Worm (Caenorhabditis elegans) whole organism, young adult: ENCODE results near the gene dmsr-8.
A peak's percentile ranks its signal among the peaks of the same experiment; 100 is the strongest.

Experiments
- B0019.2 ChIP-seq: fragments of 200-800 bp; sonication (Bioruptor generic); conservative IDR thresholded peaks from 2 replicates; pipeline ENCODE4 v1.3.6; 2022; ENCODE audit warnings: missing genetic modification reagents, missing genetic modification characterization, missing compliant biosample characterization
- B0035.1 ChIP-seq: sonication (generic microtip); optimal IDR thresholded peaks from 2 replicates; lab custom pipeline; 2016; ENCODE audit warnings: missing genetic modification characterization, mild to moderate bottlenecking, missing compliant biosample characterization, missing genotype, missing genetic modification reagents
- C06A6.2 ChIP-seq: fragments of 200-800 bp; sonication (Bioruptor generic); conservative IDR thresholded peaks from 2 replicates; pipeline ENCODE4 v1.3.6; 2022; ENCODE audit warnings: missing genetic modification characterization, missing compliant biosample characterization
- D2030.7 ChIP-seq: fragments of 200-800 bp; sonication (Bioruptor generic); IDR thresholded peaks from 2 replicates; pipeline ENCODE4 v1.3.6; 2022; ENCODE audit warnings: missing genetic modification reagents, missing genetic modification characterization, missing compliant biosample characterization
- F10E7.11 ChIP-seq: sonication (generic microtip); optimal IDR thresholded peaks from 2 replicates; lab custom pipeline; 2017; ENCODE audit warnings: mild to moderate bottlenecking, missing genetic modification characterization, moderate library complexity, missing compliant biosample characterization
- F39B2.1 ChIP-seq: fragments of 200-800 bp; sonication (Bioruptor generic); IDR thresholded peaks from 2 replicates; pipeline ENCODE4 v1.3.6; 2022; ENCODE audit warnings: missing genetic modification reagents, missing genetic modification characterization, missing compliant biosample characterization
- F55B11.4 ChIP-seq: sonication (generic microtip); optimal IDR thresholded peaks from 2 replicates; lab custom pipeline; 2016; ENCODE audit warnings: missing compliant biosample characterization, missing genetic modification characterization, borderline replicate concordance; ENCODE audit not compliant: insufficient read depth
- F57C9.4 ChIP-seq: sonication (generic microtip); optimal IDR thresholded peaks from 2 replicates; lab custom pipeline; 2017; ENCODE audit warnings: mild to moderate bottlenecking, missing genetic modification characterization, missing compliant biosample characterization
- K11D2.4 ChIP-seq: fragments of 200-800 bp; sonication (Bioruptor generic); IDR thresholded peaks from 2 replicates; pipeline ENCODE4 v1.3.6; 2022; ENCODE audit warnings: missing genetic modification reagents, missing genetic modification characterization, missing compliant biosample characterization
- Y53F4B.3 ChIP-seq: fragments of 200-800 bp; sonication (Bioruptor generic); IDR thresholded peaks from 2 replicates; pipeline ENCODE4 v1.3.6; 2022; ENCODE audit warnings: missing genetic modification reagents, missing genetic modification characterization, missing compliant biosample characterization
- Y56A3A.18 ChIP-seq: fragments of 200-800 bp; sonication (Bioruptor generic); IDR thresholded peaks from 2 replicates; pipeline ENCODE4 v1.3.6; 2022; ENCODE audit warnings: missing genetic modification reagents, missing genetic modification characterization, missing compliant biosample characterization
- atf-7 ChIP-seq: sonication (generic microtip); optimal IDR thresholded peaks from 2 replicates; lab custom pipeline; 2017; ENCODE audit warnings: mild to moderate bottlenecking, missing genetic modification characterization, missing compliant biosample characterization
- attf-5 ChIP-seq: fragments of 200-800 bp; sonication (Bioruptor generic); optimal IDR thresholded peaks from 2 replicates; lab custom pipeline; 2018; ENCODE audit warnings: mild to moderate bottlenecking, missing genetic modification characterization, missing compliant biosample characterization
- ceh-40 ChIP-seq: fragments of 200-800 bp; sonication (Bioruptor generic); IDR thresholded peaks from 2 replicates; pipeline ENCODE4 v1.3.6; 2022; ENCODE audit warnings: missing genetic modification characterization, missing compliant biosample characterization
- ceh-58 ChIP-seq: fragments of 200-800 bp; sonication (Bioruptor generic); IDR thresholded peaks from 2 replicates; pipeline ENCODE4 v1.3.6; 2022; ENCODE audit warnings: missing genetic modification characterization, missing compliant biosample characterization
- egl-44 ChIP-seq: fragments of 200-800 bp; sonication (Bioruptor generic); IDR thresholded peaks from 2 replicates; pipeline ENCODE4 v1.3.6; 2022; ENCODE audit warnings: missing genetic modification reagents, missing genetic modification characterization, missing compliant biosample characterization
- hlh-26 ChIP-seq: fragments of 200-800 bp; sonication (Bioruptor generic); conservative IDR thresholded peaks from 2 replicates; pipeline ENCODE4 v1.3.6; 2022; ENCODE audit warnings: missing genetic modification reagents, missing genetic modification characterization, missing compliant biosample characterization
- hrde-1 ChIP-seq: sonication (generic microtip); optimal IDR thresholded peaks from 2 replicates; lab custom pipeline; 2016; ENCODE audit warnings: missing genetic modification characterization, mild to moderate bottlenecking, missing compliant biosample characterization, moderate library complexity, missing genotype, missing genetic modification reagents, borderline replicate concordance
- hsf-1 ChIP-seq: fragments of 200-800 bp; sonication (Bioruptor generic); IDR thresholded peaks from 2 replicates; pipeline ENCODE4 v1.3.6; 2022; ENCODE audit warnings: missing genetic modification reagents, missing genetic modification characterization, missing compliant biosample characterization
- lsl-1 ChIP-seq: fragments of 200-800 bp; sonication (Bioruptor generic); optimal IDR thresholded peaks from 2 replicates; lab custom pipeline; 2018; ENCODE audit warnings: mild to moderate bottlenecking, missing genetic modification characterization, moderate library complexity, missing compliant biosample characterization
- madf-3 ChIP-seq: fragments of 200-800 bp; sonication (Bioruptor generic); IDR thresholded peaks from 2 replicates; pipeline ENCODE4 v1.3.6; 2022; ENCODE audit warnings: missing genetic modification reagents, missing genetic modification characterization, missing compliant biosample characterization
- madf-6 ChIP-seq: fragments of 200-800 bp; sonication (Bioruptor generic); IDR thresholded peaks from 2 replicates; pipeline ENCODE4 v1.3.6; 2022; ENCODE audit warnings: missing genetic modification reagents, missing genetic modification characterization, missing compliant biosample characterization
- mcd-1 ChIP-seq: fragments of 200-800 bp; sonication (Bioruptor generic); IDR thresholded peaks from 2 replicates; pipeline ENCODE4 v1.3.6; 2022; ENCODE audit warnings: missing genetic modification reagents, missing genetic modification characterization, missing compliant biosample characterization
- nhr-27 ChIP-seq: fragments of 200-800 bp; sonication (Bioruptor generic); optimal IDR thresholded peaks from 2 replicates; lab custom pipeline; 2018; ENCODE audit warnings: mild to moderate bottlenecking, missing genetic modification characterization, moderate library complexity, missing compliant biosample characterization
- nhr-80 ChIP-seq: sonication (generic microtip); optimal IDR thresholded peaks from 2 replicates; lab custom pipeline; 2016; ENCODE audit warnings: missing genetic modification characterization, missing compliant biosample characterization
- pbrm-1 ChIP-seq: fragments of 200-800 bp; sonication (Bioruptor generic); IDR thresholded peaks from 2 replicates; pipeline ENCODE4 v1.3.6; 2022; ENCODE audit warnings: missing genetic modification reagents, missing genetic modification characterization, missing compliant biosample characterization
- rcor-1 ChIP-seq: fragments of 200-800 bp; sonication (Bioruptor generic); IDR thresholded peaks from 2 replicates; pipeline ENCODE4 v1.3.6; 2022; ENCODE audit warnings: missing genetic modification reagents, missing genetic modification characterization, missing compliant biosample characterization
- sptf-2 ChIP-seq: fragments of 200-800 bp; sonication (Bioruptor generic); optimal IDR thresholded peaks from 2 replicates; lab custom pipeline; 2018; ENCODE audit warnings: mild to moderate bottlenecking, missing genetic modification characterization, missing compliant biosample characterization
- tbp1 ChIP-seq: fragments of 200-800 bp; sonication (Bioruptor generic); optimal IDR thresholded peaks from 2 replicates; lab custom pipeline; 2018; ENCODE audit warnings: mild to moderate bottlenecking, missing genetic modification characterization, missing compliant biosample characterization
- tbx-9 ChIP-seq: sonication (generic microtip); optimal IDR thresholded peaks from 2 replicates; lab custom pipeline; 2016; ENCODE audit warnings: borderline replicate concordance, missing genetic modification characterization, inconsistent platforms, missing compliant biosample characterization
- zfh-2 ChIP-seq: fragments of 200-800 bp; sonication (Bioruptor generic); conservative IDR thresholded peaks from 2 replicates; pipeline ENCODE4 v1.3.6; 2022; ENCODE audit warnings: missing genetic modification reagents, missing genetic modification characterization, missing compliant biosample characterization
- zim-3 ChIP-seq: sonication (generic microtip); optimal IDR thresholded peaks from 2 replicates; lab custom pipeline; 2017; ENCODE audit warnings: mild to moderate bottlenecking, missing genetic modification characterization, moderate library complexity, missing compliant biosample characterization
- ztf-22 ChIP-seq: fragments of 200-800 bp; sonication (Bioruptor generic); optimal IDR thresholded peaks from 2 replicates; lab custom pipeline; 2018; ENCODE audit warnings: mild to moderate bottlenecking, missing genetic modification characterization, moderate library complexity, missing compliant biosample characterization
- ztf-25 ChIP-seq: fragments of 200-800 bp; sonication (Bioruptor generic); IDR thresholded peaks from 2 replicates; pipeline ENCODE4 v1.3.6; 2022; ENCODE audit warnings: missing genetic modification reagents, missing genetic modification characterization, missing compliant biosample characterization

The dmsr-8 gene

DNA sequence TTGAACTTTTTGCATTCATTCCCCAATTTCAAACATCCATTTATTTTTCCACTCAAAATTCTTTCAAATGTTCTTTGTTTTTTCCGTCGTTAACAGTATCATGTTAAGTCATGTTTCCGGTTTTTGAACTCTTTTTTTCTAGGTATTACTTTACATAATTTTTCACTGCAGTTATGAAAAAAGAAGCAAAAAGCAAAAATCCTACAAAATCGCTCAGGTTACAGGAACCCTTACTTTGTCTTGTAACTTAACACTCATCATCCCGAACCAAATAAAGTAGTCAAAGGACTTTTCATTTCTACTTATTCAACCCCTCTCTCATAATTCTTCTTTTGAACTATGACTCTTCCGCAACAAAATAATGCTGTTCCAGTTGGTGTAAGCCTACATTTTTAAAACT, 22.7 kb downstream of the dmsr-8 start, which contains the start of gene aqp-5:
aqp-5 (plus strand) TSS at position 301 of the 400 bp plus-strand sequence.
- TF ChIP-seq ztf-22, result no peak
- no peak for TF ChIP-seq sptf-2 (GFP tag; lab: Kevin White, UChicago)
- TF ChIP-seq pbrm-1 (GFP tag; lab: Robert Waterston, UW), result no peak
- no peak for TF ChIP-seq ztf-25 (GFP tag; lab: Robert Waterston, UW)
- no peak for TF ChIP-seq D2030.7
- no peak for TF ChIP-seq ceh-58 (GFP tag; lab: Robert Waterston, UW)
- no peak for TF ChIP-seq atf-7
- TF ChIP-seq K11D2.4 (GFP tag; lab: Robert Waterston, UW), result no peak
- no peak for TF ChIP-seq hsf-1
- TF ChIP-seq ceh-40 (GFP tag; lab: Robert Waterston, UW), result no peak
- no peak for TF ChIP-seq madf-3 (GFP tag; lab: Robert Waterston, UW)

- TF ChIP-seq Y56A3A.18 (no peak), tbx-9 (tag; lab: Kevin White, UChicago) (no peak), F10E7.11 (tag; lab: Kevin White, UChicago) (no peak), Y53F4B.3 (GFP tag; lab: Robert Waterston, UW) (no peak), egl-44 (GFP tag; lab: Robert Waterston, UW) (no peak), ztf-25 (GFP tag; lab: Robert Waterston, UW) (no peak), rcor-1 (no peak), madf-6 (GFP tag; lab: Robert Waterston, UW) (no peak), C06A6.2 (GFP tag; lab: Robert Waterston, UW) (no peak), K11D2.4 (GFP tag; lab: Robert Waterston, UW) (no peak), hlh-26 (GFP tag; lab: Robert Waterston, UW) (no peak), ceh-40 (GFP tag; lab: Robert Waterston, UW) (no peak)
Measured at ce11 chrV:10489998-10490397, 24.2 kb downstream of the dmsr-8 start, which contains the start of gene ncx-5. Gene ncx-5, minus strand, starts transcription at chrV:10490098.

DNA sequence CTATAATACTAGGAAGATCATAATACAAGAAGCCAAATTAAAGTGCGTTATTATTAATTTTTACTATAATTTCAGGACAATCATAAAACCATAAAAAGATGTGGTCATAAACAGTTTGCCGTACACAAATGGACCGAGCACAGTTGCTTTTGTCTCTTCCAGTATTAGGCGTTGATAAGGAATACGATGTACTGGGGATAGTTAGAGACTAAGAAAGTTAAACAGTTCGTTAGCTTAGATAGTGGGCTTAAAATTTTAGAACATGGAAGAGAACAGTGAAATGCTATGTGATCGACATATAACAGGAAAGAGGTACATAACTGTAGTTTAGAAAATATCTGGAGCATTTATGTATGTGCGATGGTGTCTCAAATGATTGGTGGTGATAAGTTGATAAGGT, 28.8 kb downstream of the dmsr-8 start:
- no peak for TF ChIP-seq mcd-1 (GFP tag; lab: Robert Waterston, UW)
- TF ChIP-seq ceh-40 (GFP tag; lab: Robert Waterston, UW), result no peak
- TF ChIP-seq nhr-80, result peak; percentile 80
- TF ChIP-seq madf-3 (GFP tag; lab: Robert Waterston, UW), result no peak
- TF ChIP-seq lsl-1 (GFP tag; lab: Kevin White, UChicago), result no peak

ce11 chrV:10484640-10485039, 29.5 kb downstream of the dmsr-8 start, which contains the start of gene Y32F6B.1:
Gene Y32F6B.1, minus strand, starts transcription at chrV:10484740.
- no peak for TF ChIP-seq tbx-9 (tag; lab: Kevin White, UChicago)
- TF ChIP-seq B0035.1 (tag; lab: Kevin White, UChicago), result no peak
- TF ChIP-seq F10E7.11 (tag; lab: Kevin White, UChicago), result no peak
- no peak for TF ChIP-seq Y53F4B.3 (GFP tag; lab: Robert Waterston, UW)
- no peak for TF ChIP-seq hrde-1 (tag; lab: Kevin White, UChicago)
- TF ChIP-seq F57C9.4 (tag; lab: Kevin White, UChicago), result no peak
- TF ChIP-seq F39B2.1 (GFP tag; lab: Robert Waterston, UW), result no peak
- no peak for TF ChIP-seq B0019.2 (GFP tag; lab: Robert Waterston, UW)
- TF ChIP-seq zim-3 (tag; lab: Kevin White, UChicago), result no peak
- no peak for TF ChIP-seq tbp1 (GFP tag; lab: Kevin White, UChicago)
- TF ChIP-seq attf-5 (GFP tag; lab: Kevin White, UChicago), result no peak

ce11 chrV:10483995-10484394, 30.2 kb downstream of the dmsr-8 start:
- TF ChIP-seq zfh-2 (no peak), nhr-27 (tag; lab: Kevin White, UChicago) (no peak), nhr-80 (peak; percentile 85), F55B11.4 (no peak)
